Fruit fly (Drosophila melanogaster) whole organism, wandering third instar larva: ENCODE measurements around the gene Rcd5.

Source experiments
- Abd-B ChIP-seq: fragments of >200 bp; optimal IDR thresholded peaks from 2 replicates; lab custom pipeline; 2017; ENCODE audit warnings: missing biosample characterization, missing genetic modification characterization
- CG32264 ChIP-seq: fragments of 200-800 bp; sonication (Bioruptor generic); optimal IDR thresholded peaks from 2 replicates; lab custom pipeline; 2016; ENCODE audit warnings: missing biosample characterization, missing genetic modification characterization
- CG9705 ChIP-seq: fragments of 200-800 bp; sonication (Bioruptor generic); optimal IDR thresholded peaks from 2 replicates; lab custom pipeline; 2018; ENCODE audit warnings: missing biosample characterization, mild to moderate bottlenecking, missing genetic modification characterization
- CrebA ChIP-seq: fragments of 200-800 bp; sonication (Bioruptor generic); optimal IDR thresholded peaks from 2 replicates; lab custom pipeline; 2016; ENCODE audit warnings: missing biosample characterization, mild to moderate bottlenecking, missing genetic modification characterization, borderline replicate concordance
- Dfd ChIP-seq: fragments of >200 bp; optimal IDR thresholded peaks from 2 replicates; lab custom pipeline; 2017; ENCODE audit warnings: missing biosample characterization, missing genetic modification characterization
- Dif ChIP-seq: fragments of 200-275, 200-300 bp; sonication (Bioruptor generic); optimal IDR thresholded peaks from 2 replicates; lab custom pipeline; 2018; ENCODE audit warnings: missing biosample characterization, missing genetic modification characterization; ENCODE audit not compliant: partially characterized antibody
- GATAd ChIP-seq: sonication (Bioruptor generic); optimal IDR thresholded peaks from 2 replicates; lab custom pipeline; 2016; ENCODE audit warnings: missing biosample characterization, missing genetic modification characterization
- HLH106 ChIP-seq: fragments of 200-800 bp; optimal IDR thresholded peaks from 3 replicates; lab custom pipeline; 2019; ENCODE audit warnings: missing biosample characterization, mild to moderate bottlenecking, missing genetic modification characterization, moderate library complexity
- Hnf4 ChIP-seq: fragments of 200-800 bp; sonication (Bioruptor generic); optimal IDR thresholded peaks from 2 replicates; lab custom pipeline; 2016; ENCODE audit warnings: missing biosample characterization, mild to moderate bottlenecking, missing genetic modification characterization
- Hr78 ChIP-seq: fragments of >200 bp; optimal IDR thresholded peaks from 2 replicates; lab custom pipeline; 2017; ENCODE audit warnings: missing biosample characterization, missing genetic modification characterization
- Hr83 ChIP-seq: fragments of 200-300 bp; sonication (Bioruptor generic); optimal IDR thresholded peaks from 2 replicates; lab custom pipeline; 2016; ENCODE audit warnings: missing biosample characterization, mild to moderate bottlenecking, missing genetic modification characterization, moderate library complexity; ENCODE audit not compliant: poor library complexity, severe bottlenecking
- Jra ChIP-seq: sonication (Bioruptor generic); optimal IDR thresholded peaks from 2 replicates; lab custom pipeline; 2016; ENCODE audit warnings: missing biosample characterization, missing genetic modification characterization
- Mio ChIP-seq: sonication (Bioruptor generic); optimal IDR thresholded peaks from 2 replicates; lab custom pipeline; 2016; ENCODE audit warnings: missing biosample characterization, missing genetic modification characterization
- Myc ChIP-seq: fragments of >200 bp; optimal IDR thresholded peaks from 2 replicates; lab custom pipeline; 2017
- N ChIP-seq: fragments of >200 bp; optimal IDR thresholded peaks from 2 replicates; lab custom pipeline; 2018; ENCODE audit warnings: missing biosample characterization, missing external identifiers, missing genetic modification characterization
- OdsH ChIP-seq: fragments of 200-800 bp; sonication (Bioruptor generic); optimal IDR thresholded peaks from 2 replicates; lab custom pipeline; 2016; ENCODE audit warnings: missing biosample characterization, mild to moderate bottlenecking, missing genetic modification characterization
- Rel ChIP-seq, 2 experiments: fragments of 200-800 bp; sonication (Bioruptor generic) in 1 of 2; optimal IDR thresholded peaks; 2 replicates in 1 of 2; 3 replicates in 1 of 2; lab custom pipeline; 2016 to 2019; ENCODE audit warnings: mild to moderate bottlenecking in 2 of 2, missing biosample characterization in 2 of 2, missing genetic modification characterization in 2 of 2, moderate library complexity in 1 of 2
- Sp1 ChIP-seq: fragments of 200-800 bp; sonication (Bioruptor generic); optimal IDR thresholded peaks from 3 replicates; lab custom pipeline; 2019; ENCODE audit warnings: missing biosample characterization, mild to moderate bottlenecking, missing genetic modification characterization, moderate library complexity
- Vsx2 ChIP-seq: fragments of 200-300, 225-300 bp; sonication (Bioruptor generic); optimal IDR thresholded peaks from 2 replicates; lab custom pipeline; 2018; ENCODE audit warnings: missing biosample characterization, missing genetic modification characterization; ENCODE audit not compliant: partially characterized antibody
- br ChIP-seq: fragments of 200-800 bp; sonication (Bioruptor generic); optimal IDR thresholded peaks from 2 replicates; lab custom pipeline; 2016; ENCODE audit warnings: missing biosample characterization, missing genetic modification characterization
- brk ChIP-seq: fragments of 200-800 bp; sonication (Bioruptor generic); optimal IDR thresholded peaks from 2 replicates; lab custom pipeline; 2016; ENCODE audit warnings: missing biosample characterization, mild to moderate bottlenecking, missing genetic modification characterization
- dl ChIP-seq, 2 experiments: fragments of 175-275, 200-275 bp in 1 of 2; fragments of 200-275 bp in 1 of 2; sonication (Bioruptor generic); optimal IDR thresholded peaks; lab custom pipeline; 2018; ENCODE audit warnings: mild to moderate bottlenecking in 2 of 2, missing biosample characterization in 2 of 2, missing genetic modification characterization in 2 of 2, moderate library complexity in 2 of 2; ENCODE audit not compliant: partially characterized antibody in 2 of 2, insufficient read depth in 1 of 2
- dmrt93B ChIP-seq: fragments of 200-800 bp; sonication (Bioruptor generic); optimal IDR thresholded peaks from 2 replicates; lab custom pipeline; 2018; ENCODE audit warnings: missing biosample characterization, mild to moderate bottlenecking, missing genetic modification characterization
- dsf ChIP-seq: sonication (Bioruptor generic); optimal IDR thresholded peaks from 2 replicates; lab custom pipeline; 2016; ENCODE audit warnings: missing biosample characterization, missing genetic modification characterization, borderline replicate concordance
- ey ChIP-seq: fragments of 200-800 bp; sonication (Bioruptor generic); optimal IDR thresholded peaks from 2 replicates; lab custom pipeline; 2016; ENCODE audit warnings: missing biosample characterization, missing genetic modification characterization
- foxo ChIP-seq, 2 experiments: fragments of 200-800 bp; sonication (Bioruptor generic); optimal IDR thresholded peaks; 2 replicates in 1 of 2; 3 replicates in 1 of 2; lab custom pipeline; 2016 to 2017; ENCODE audit warnings: missing biosample characterization in 2 of 2, missing genetic modification characterization in 2 of 2
- fru ChIP-seq: fragments of 200-800 bp; sonication (Bioruptor generic); optimal IDR thresholded peaks from 3 replicates; lab custom pipeline; 2016; ENCODE audit warnings: missing biosample characterization, mild to moderate bottlenecking, missing genetic modification characterization
- h ChIP-seq: fragments of 200-800 bp; sonication (Bioruptor generic); optimal IDR thresholded peaks from 3 replicates; lab custom pipeline; 2016; ENCODE audit warnings: missing biosample characterization, mild to moderate bottlenecking, missing genetic modification characterization
- jim ChIP-seq: fragments of 175-275, 200-325 bp; sonication (Bioruptor generic); optimal IDR thresholded peaks from 2 replicates; lab custom pipeline; 2016; ENCODE audit warnings: missing biosample characterization, mild to moderate bottlenecking, missing genetic modification characterization
- lola ChIP-seq: fragments of >200 bp; optimal IDR thresholded peaks from 2 replicates; lab custom pipeline; 2017; ENCODE audit warnings: missing biosample characterization, missing genetic modification characterization
- pan ChIP-seq: fragments of >200 bp; optimal IDR thresholded peaks from 2 replicates; lab custom pipeline; 2017
- psq ChIP-seq: fragments of 200-800 bp; sonication (Bioruptor generic); optimal IDR thresholded peaks from 3 replicates; lab custom pipeline; 2017; ENCODE audit warnings: missing biosample characterization, mild to moderate bottlenecking, missing genetic modification characterization, moderate library complexity
- rgr ChIP-seq: fragments of 200-800 bp; sonication (Bioruptor generic); optimal IDR thresholded peaks from 3 replicates; lab custom pipeline; 2016; ENCODE audit warnings: missing biosample characterization, mild to moderate bottlenecking, missing genetic modification characterization
- sage ChIP-seq: fragments of 200-800 bp; sonication (Bioruptor generic); optimal IDR thresholded peaks from 2 replicates; lab custom pipeline; 2016; ENCODE audit warnings: missing biosample characterization, mild to moderate bottlenecking, missing genetic modification characterization
- sv ChIP-seq: fragments of 200-800 bp; sonication (Bioruptor generic); optimal IDR thresholded peaks from 3 replicates; lab custom pipeline; 2016; ENCODE audit warnings: missing biosample characterization, missing genetic modification characterization
- tai ChIP-seq: sonication (Bioruptor generic); optimal IDR thresholded peaks from 2 replicates; lab custom pipeline; 2016; ENCODE audit warnings: missing biosample characterization, missing genetic modification characterization
- usp ChIP-seq: fragments of >200 bp; optimal IDR thresholded peaks from 2 replicates; lab custom pipeline; 2017; ENCODE audit warnings: missing biosample characterization, missing genetic modification characterization
- woc ChIP-seq: sonication (Bioruptor generic); optimal IDR thresholded peaks from 2 replicates; lab custom pipeline; 2016; ENCODE audit warnings: missing biosample characterization, mild to moderate bottlenecking, missing genetic modification characterization

The Rcd5 gene

dm6 chr3L:4070221-4070995, 30.1 kb downstream of the Rcd5 start (continued):
- TF ChIP-seq Dif, result peak; percentile 86
- peak; percentile 92 for TF ChIP-seq GATAd (GFP tag; lab: Kevin White, UChicago)
- TF ChIP-seq Dfd (GFP tag; lab: Kevin White, UChicago), result no peak
- TF ChIP-seq sv (GFP tag; lab: Kevin White, UChicago), result peak; percentile 71
- TF ChIP-seq HLH106, result peak; percentile 97
- peak; percentile 95 for TF ChIP-seq Jra (GFP tag; lab: Kevin White, UChicago)
- peak; percentile 99 for TF ChIP-seq ey (GFP tag; lab: Kevin White, UChicago)
- TF ChIP-seq Vsx2 (GFP tag; lab: Kevin White, UChicago), result peak; percentile 78
- TF ChIP-seq dmrt93B (GFP tag; lab: Kevin White, UChicago), result peak; percentile 96
- peak; percentile 88 for TF ChIP-seq Mio (GFP tag; lab: Kevin White, UChicago)
- peak; percentile 75 for TF ChIP-seq pan (lab: Kevin White, UChicago)
- TF ChIP-seq lola, result no peak
- peak; percentile 88 for TF ChIP-seq CG9705
- peak; percentile 96 for TF ChIP-seq sage (GFP tag; lab: Kevin White, UChicago)
- TF ChIP-seq CG32264 (GFP tag; lab: Kevin White, UChicago), result peak; percentile 97

dm6 chr3L:4070996-4071379, 30.7 kb downstream of the Rcd5 start:
- TF ChIP-seq Mio (GFP tag; lab: Kevin White, UChicago), result no peak
- no peak for TF ChIP-seq CG9705
- TF ChIP-seq usp (GFP tag; lab: Kevin White, UChicago), result no peak
- TF ChIP-seq sv (GFP tag; lab: Kevin White, UChicago), result no peak
- TF ChIP-seq HLH106, result peak; percentile 73
- peak; percentile 1 for TF ChIP-seq tai (GFP tag; lab: Kevin White, UChicago)
- no peak for TF ChIP-seq fru (GFP tag; lab: Kevin White, UChicago)
- TF ChIP-seq ey (GFP tag; lab: Kevin White, UChicago), result peak; percentile 47
- peak; percentile 67 for TF ChIP-seq Hr83
- no peak for TF ChIP-seq Dif
- no peak for TF ChIP-seq OdsH (GFP tag; lab: Kevin White, UChicago)
- no peak for TF ChIP-seq dl (GFP tag; optimal IDR thresholded peaks at IDR 0.05; lab: Kevin White, UChicago; ENCODE audit: insufficient read depth in 1 of 2, partially characterized antibody in 2 of 2)
- peak; percentile 82 for TF ChIP-seq rgr (GFP tag; lab: Kevin White, UChicago)
- peak; percentile 79 for TF ChIP-seq CG32264 (GFP tag; lab: Kevin White, UChicago)
- TF ChIP-seq dmrt93B (GFP tag; lab: Kevin White, UChicago), result peak; percentile 33
- no peak for TF ChIP-seq CrebA
- TF ChIP-seq woc (GFP tag; lab: Kevin White, UChicago), result no peak
- TF ChIP-seq lola, result no peak
- peak; percentile 19 for TF ChIP-seq Sp1 (GFP tag; lab: Kevin White, UChicago)
- TF ChIP-seq pan (lab: Kevin White, UChicago), result no peak
- peak; percentile 45 for TF ChIP-seq brk (GFP tag; lab: Kevin White, UChicago)
- TF ChIP-seq br, result no peak
- no peak for TF ChIP-seq Abd-B (GFP tag; lab: Kevin White, UChicago)
- TF ChIP-seq Dfd (GFP tag; lab: Kevin White, UChicago), result no peak
- no peak for TF ChIP-seq Myc (lab: Kevin White, UChicago)
- TF ChIP-seq N, result no peak
- peak; percentile 79 for TF ChIP-seq Rel (GFP tag; optimal IDR thresholded peaks at IDR 0.05; lab: Kevin White, UChicago)
- no peak for TF ChIP-seq Rel (tag; optimal IDR thresholded peaks at IDR 0.05; lab: Kevin White, UChicago)
- peak; percentile 65 for TF ChIP-seq sage (GFP tag; lab: Kevin White, UChicago)
- TF ChIP-seq Vsx2 (GFP tag; lab: Kevin White, UChicago), result no peak
- peak; percentile 84 for TF ChIP-seq h
- no peak for TF ChIP-seq jim (GFP tag; lab: Kevin White, UChicago)
- TF ChIP-seq Hr78, result no peak
- TF ChIP-seq psq (GFP tag; lab: Kevin White, UChicago), result no peak
- no peak for TF ChIP-seq dsf (GFP tag; lab: Kevin White, UChicago)
- TF ChIP-seq foxo (GFP tag; optimal IDR thresholded peaks at IDR 0.05; lab: Kevin White, UChicago), result no peak
- peak; percentile 73 for TF ChIP-seq Hnf4 (GFP tag; lab: Kevin White, UChicago)
- no peak for TF ChIP-seq GATAd (GFP tag; lab: Kevin White, UChicago)
